Worm (Caenorhabditis elegans) whole organism, mixed stage, embryonic: Measurements from ENCODE around the gene pho-9.

Source experiments
- M03D4.4 ChIP-seq: sonication (generic microtip); optimal IDR thresholded peaks from 2 replicates; lab custom pipeline; 2017; ENCODE audit warnings: mild to moderate bottlenecking, missing genetic modification characterization, missing compliant biosample characterization
- bed-3 ChIP-seq: fragments of 200-800 bp; sonication (Bioruptor generic); optimal IDR thresholded peaks from 3 replicates; lab custom pipeline; 2018; ENCODE audit warnings: mild to moderate bottlenecking, missing genetic modification characterization, moderate library complexity, missing compliant biosample characterization
- blmp-1 ChIP-seq: fragments of 150-350 bp; optimal IDR thresholded peaks from 2 replicates; lab custom pipeline; 2014; ENCODE audit warnings: missing biosample characterization, missing genetic modification characterization
- ceh-39 ChIP-seq: fragments of 150-350 bp; optimal IDR thresholded peaks from 2 replicates; lab custom pipeline; 2014; ENCODE audit warnings: missing biosample characterization, missing genetic modification characterization
- ceh-43 ChIP-seq: fragments of 200-800 bp; sonication (Bioruptor generic); optimal IDR thresholded peaks from 2 replicates; lab custom pipeline; 2018; ENCODE audit warnings: mild to moderate bottlenecking, missing genetic modification characterization, moderate library complexity, missing compliant biosample characterization
- ces-1 ChIP-seq: fragments of 150-350 bp; optimal IDR thresholded peaks from 2 replicates; lab custom pipeline; 2014; ENCODE audit warnings: missing biosample characterization, missing genetic modification reagents, missing genetic modification characterization
- cnd-1 ChIP-seq: fragments of 200-800 bp; sonication (Bioruptor generic); optimal IDR thresholded peaks from 2 replicates; lab custom pipeline; 2018; ENCODE audit warnings: mild to moderate bottlenecking, missing genetic modification characterization, missing compliant biosample characterization
- elt-3 ChIP-seq: fragments of 150-350 bp; optimal IDR thresholded peaks from 2 replicates; lab custom pipeline; 2014; ENCODE audit warnings: missing biosample characterization, missing genetic modification characterization
- flh-1 ChIP-seq: fragments of 200-800 bp; sonication (Bioruptor generic); optimal IDR thresholded peaks from 2 replicates; lab custom pipeline; 2018; ENCODE audit warnings: mild to moderate bottlenecking, missing genetic modification characterization, moderate library complexity, missing compliant biosample characterization
- ham-2 ChIP-seq: fragments of 200-800 bp; sonication (Bioruptor generic); optimal IDR thresholded peaks from 2 replicates; lab custom pipeline; 2018; ENCODE audit warnings: mild to moderate bottlenecking, missing genetic modification characterization, missing compliant biosample characterization
- hlh-1 ChIP-seq: fragments of 150-350 bp; optimal IDR thresholded peaks from 2 replicates; lab custom pipeline; 2014; ENCODE audit warnings: missing biosample characterization, missing genetic modification reagents, missing genetic modification characterization
- lin-13 ChIP-seq: fragments of 150-350 bp; optimal IDR thresholded peaks from 2 replicates; lab custom pipeline; 2014; ENCODE audit warnings: missing biosample characterization, missing genetic modification characterization
- lin-32 ChIP-seq: fragments of 200-800 bp; sonication (Bioruptor generic); optimal IDR thresholded peaks from 2 replicates; lab custom pipeline; 2018; ENCODE audit warnings: mild to moderate bottlenecking, missing genetic modification characterization, missing compliant biosample characterization
- lsy-2 ChIP-seq: fragments of 150-350 bp; optimal IDR thresholded peaks from 2 replicates; lab custom pipeline; 2014; ENCODE audit warnings: missing biosample characterization, missing genetic modification characterization
- mep-1 ChIP-seq: fragments of 150-350 bp; optimal IDR thresholded peaks from 2 replicates; lab custom pipeline; 2017; ENCODE audit warnings: missing biosample characterization, missing genetic modification reagents, missing genetic modification characterization, inconsistent platforms
- mls-2 ChIP-seq: sonication (generic microtip); optimal IDR thresholded peaks from 2 replicates; lab custom pipeline; 2016; ENCODE audit warnings: mild to moderate bottlenecking, missing genetic modification characterization, moderate library complexity, missing compliant biosample characterization
- nhr-2 ChIP-seq: fragments of 150-350 bp; optimal IDR thresholded peaks from 2 replicates; lab custom pipeline; 2014; ENCODE audit warnings: missing biosample characterization, missing genetic modification characterization
- nhr-237 ChIP-seq: fragments of 150-350 bp; optimal IDR thresholded peaks from 2 replicates; lab custom pipeline; 2014; ENCODE audit warnings: missing biosample characterization, missing genetic modification characterization
- nhr-28 ChIP-seq: fragments of 150-350 bp; optimal IDR thresholded peaks from 2 replicates; lab custom pipeline; 2014; ENCODE audit warnings: missing biosample characterization, missing genetic modification characterization
- pha-4 ChIP-seq: fragments of 150-350 bp; optimal IDR thresholded peaks from 2 replicates; lab custom pipeline; 2018; ENCODE audit warnings: missing biosample characterization, missing genetic modification reagents, missing genetic modification characterization
- sem-2 ChIP-seq: fragments of 200-800 bp; sonication (Bioruptor generic); optimal IDR thresholded peaks from 2 replicates; lab custom pipeline; 2018; ENCODE audit warnings: mild to moderate bottlenecking, missing genetic modification characterization, missing compliant biosample characterization
- snpc-4 ChIP-seq: fragments of 150-350 bp; optimal IDR thresholded peaks from 2 replicates; lab custom pipeline; 2014; ENCODE audit warnings: missing biosample characterization, missing genetic modification characterization
- tbx-8 ChIP-seq: fragments of 200-800 bp; sonication (Bioruptor generic); optimal IDR thresholded peaks from 2 replicates; lab custom pipeline; 2018; ENCODE audit warnings: mild to moderate bottlenecking, missing genetic modification characterization, moderate library complexity, missing compliant biosample characterization
- unc-120 ChIP-seq: sonication (generic microtip); optimal IDR thresholded peaks from 2 replicates; lab custom pipeline; 2017; ENCODE audit warnings: missing genetic modification characterization, missing compliant biosample characterization; ENCODE audit not compliant: poor library complexity, severe bottlenecking
- unc-39 ChIP-seq: fragments of 150-350 bp; optimal IDR thresholded peaks from 2 replicates; lab custom pipeline; 2014; ENCODE audit warnings: missing biosample characterization, missing genetic modification characterization
- unc-62 ChIP-seq: fragments of 150-350 bp; optimal IDR thresholded peaks from 2 replicates; lab custom pipeline; 2014; ENCODE audit warnings: missing biosample characterization, missing genetic modification reagents, missing genetic modification characterization
- zip-8 ChIP-seq: fragments of 150-350 bp; optimal IDR thresholded peaks from 2 replicates; lab custom pipeline; 2014; ENCODE audit warnings: missing biosample characterization, missing genetic modification characterization
- ztf-11 ChIP-seq: fragments of 150-350 bp; optimal IDR thresholded peaks from 2 replicates; lab custom pipeline; 2014; ENCODE audit warnings: missing biosample characterization, missing genetic modification characterization

pho-9 gene

DNA sequence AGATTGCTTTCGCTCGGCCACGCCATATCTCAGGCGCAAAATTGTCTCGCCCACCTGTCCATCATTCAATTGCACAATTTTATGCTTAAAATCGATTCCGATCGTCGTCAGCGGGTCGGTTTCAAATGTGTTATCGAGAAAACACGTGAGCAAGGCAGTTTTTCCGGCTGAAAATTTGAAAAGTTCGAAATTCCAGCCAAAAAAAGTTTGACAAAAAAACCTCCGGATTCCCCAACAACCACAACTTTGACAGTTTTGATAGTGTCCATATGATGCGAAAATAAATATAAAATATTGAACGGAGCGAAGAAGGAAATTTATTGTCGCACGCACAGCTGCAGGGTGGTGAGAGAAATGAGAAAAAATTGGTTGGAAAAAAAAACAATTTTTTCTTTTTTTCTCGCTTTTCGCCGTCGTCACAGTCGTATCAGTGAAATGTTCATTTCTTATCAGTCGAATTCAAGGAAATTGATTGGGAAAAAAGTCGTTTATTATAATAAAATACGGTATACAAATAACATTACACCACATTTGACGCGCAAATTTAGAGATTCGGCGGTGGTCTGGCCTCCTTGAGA lies 26.9 kb downstream of the pho-9 start, which contains the start of gene Y71H2AM.12:
TSS of gene Y71H2AM.12 (minus strand) at position 486 of the 578 bp plus-strand sequence.
- TF ChIP-seq unc-62 (GFP tag; lab: Kevin White, UChicago) (no peak), sem-2 (GFP tag; lab: Kevin White, UChicago) (no peak)

DNA sequence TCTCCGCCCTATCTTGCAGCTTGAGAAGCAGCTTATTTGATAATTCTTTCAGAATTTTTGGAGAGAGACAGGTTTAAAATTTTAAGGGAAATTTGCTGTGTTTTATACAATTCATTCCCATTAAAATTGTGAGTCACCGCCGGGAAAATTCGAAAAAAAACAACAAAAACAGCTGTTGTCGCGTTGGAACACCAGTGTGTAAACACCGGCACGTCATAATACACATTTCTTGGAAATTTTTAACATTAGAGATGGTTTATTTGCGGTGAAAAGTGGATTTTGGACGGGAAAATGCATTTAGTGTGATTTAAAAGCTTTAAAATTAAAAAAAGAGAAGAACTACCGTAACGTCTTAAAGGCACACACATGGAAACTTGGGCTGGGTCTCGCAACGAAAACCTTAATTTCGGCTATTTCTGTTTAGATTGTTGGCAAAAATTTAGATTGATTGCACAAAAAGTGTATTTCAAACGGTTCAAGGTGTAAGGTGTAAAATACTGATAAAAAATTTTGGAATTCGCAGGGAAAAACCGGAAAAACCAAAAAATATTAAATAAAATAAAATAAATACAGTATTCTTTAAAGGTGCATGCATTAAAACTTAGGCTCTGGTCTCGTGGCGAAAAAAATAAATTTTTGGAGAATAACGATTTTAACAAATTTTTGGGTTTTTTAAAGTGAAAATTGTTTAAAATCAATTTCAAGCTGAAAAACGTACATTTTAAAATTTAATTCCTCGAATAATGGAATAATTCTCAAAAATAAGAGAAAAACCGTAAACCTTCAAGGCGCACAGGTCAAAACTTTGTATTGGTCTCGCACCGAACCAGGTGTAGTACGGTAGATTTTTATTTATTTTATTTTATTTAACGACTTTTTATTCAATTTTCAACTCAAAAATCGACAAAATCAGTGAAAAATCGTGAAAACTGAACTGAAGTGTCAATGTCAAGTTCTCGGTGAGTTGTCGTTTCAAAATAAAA lies 35.1 kb downstream of the pho-9 start, which contains the start of gene cosa-1:
TSS of gene cosa-1 (plus strand) at position 896 of the 983 bp plus-strand sequence.
- peak; percentile 30 for TF ChIP-seq hlh-1 (tag; lab: Kevin White, UChicago)
- TF ChIP-seq unc-62 (GFP tag; lab: Kevin White, UChicago), result no peak

DNA sequence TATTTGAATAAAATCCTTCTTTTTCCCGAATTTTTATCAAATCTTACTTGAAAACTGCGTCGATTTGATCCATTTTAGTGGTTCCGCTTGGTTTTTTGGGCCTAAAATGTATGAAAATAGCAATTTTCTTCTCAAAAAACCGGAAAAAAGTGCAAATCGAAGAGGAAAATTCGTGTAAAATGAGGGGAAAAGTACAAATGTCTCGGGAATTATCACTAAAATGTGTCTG lies 35.7 kb downstream of the pho-9 start, which contains the start of gene Y71H2AM.11:
TSS of gene Y71H2AM.11 (minus strand) at position 101 of the 229 bp plus-strand sequence.
- TF ChIP-seq cnd-1 (tag; lab: Kevin White, UChicago) (no peak), mep-1 (tag; lab: Kevin White, UChicago) (no peak), mls-2 (tag; lab: Kevin White, UChicago) (no peak), blmp-1 (tag; lab: Kevin White, UChicago) (no peak), M03D4.4 (no peak), bed-3 (no peak), hlh-1 (tag; lab: Kevin White, UChicago) (no peak), ceh-39 (tag; lab: Kevin White, UChicago) (no peak), lsy-2 (tag; lab: Kevin White, UChicago) (no peak), ces-1 (GFP tag; lab: Kevin White, UChicago) (no peak), zip-8 (tag; lab: Kevin White, UChicago) (no peak), unc-62 (GFP tag; lab: Kevin White, UChicago) (no peak)

DNA sequence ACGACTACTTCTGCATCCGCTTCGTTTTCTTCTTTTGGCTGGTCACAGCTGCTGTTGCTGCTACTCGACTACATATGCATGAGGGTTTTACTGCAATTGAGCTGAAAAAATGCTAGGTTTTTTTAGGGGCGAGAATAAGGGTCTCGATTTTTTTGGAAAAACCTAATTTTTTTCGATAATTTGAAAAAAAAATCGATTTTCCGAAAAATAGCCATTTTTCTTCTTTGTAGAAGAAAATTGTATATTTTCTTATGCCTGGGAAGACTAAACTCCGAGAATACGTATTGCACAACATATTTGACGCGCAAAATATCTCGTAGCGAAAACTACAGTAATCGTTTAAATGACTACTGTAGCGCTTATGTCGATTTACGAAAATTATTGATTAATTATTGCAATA lies 44.1 kb downstream of the pho-9 start, which contains the start of gene tmem-132:
TSS of gene tmem-132 (minus strand) at position 101 of the 400 bp plus-strand sequence.
- peak; percentile 2 for TF ChIP-seq ces-1 (GFP tag; lab: Kevin White, UChicago)
- no peak for TF ChIP-seq unc-120

DNA sequence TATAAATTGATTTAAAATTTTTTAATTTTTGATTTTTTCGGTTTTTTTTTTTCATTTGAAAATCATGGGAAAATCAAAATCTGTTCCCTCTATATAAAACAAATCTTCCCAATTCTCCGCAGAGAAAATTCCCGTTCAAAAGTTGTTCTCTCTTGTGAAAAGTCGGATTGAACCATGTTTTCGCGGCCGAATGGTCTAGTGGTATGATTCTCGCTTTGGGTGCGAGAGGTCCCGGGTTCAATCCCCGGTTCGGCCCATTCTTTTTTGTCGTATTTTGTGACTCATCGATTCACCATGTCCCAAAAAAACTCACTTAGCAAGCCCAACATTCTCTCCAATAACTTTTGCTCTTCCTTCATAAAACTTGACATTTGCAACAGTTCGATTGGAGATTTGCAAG lies 49.1 kb downstream of the pho-9 start:
- TF ChIP-seq unc-62 (GFP tag; lab: Kevin White, UChicago) (no peak), nhr-2 (tag; lab: Kevin White, UChicago) (no peak), elt-3 (tag; lab: Kevin White, UChicago) (no peak), nhr-237 (tag; lab: Kevin White, UChicago) (no peak), nhr-28 (tag; lab: Kevin White, UChicago) (no peak), ham-2 (GFP tag; lab: Kevin White, UChicago) (no peak), pha-4 (tag; lab: Kevin White, UChicago) (no peak)

DNA sequence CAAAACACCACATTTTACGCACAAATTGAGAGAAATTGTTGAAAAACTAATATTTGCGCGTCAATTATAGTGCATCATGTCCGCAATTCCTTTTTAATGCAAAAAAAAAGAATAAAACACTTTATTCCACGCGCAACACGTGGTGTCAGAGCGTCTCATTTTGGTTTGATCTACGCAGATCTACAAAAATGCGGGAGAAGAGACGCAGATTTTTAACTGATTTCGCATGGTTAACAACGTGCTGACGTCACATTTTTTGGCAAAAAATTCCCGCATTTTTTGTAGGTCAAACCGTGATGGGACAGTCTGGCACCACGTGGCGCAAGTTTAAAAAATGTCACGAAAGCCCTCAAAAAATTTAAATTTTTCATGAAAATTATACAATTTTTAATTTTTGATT lies 50.4 kb downstream of the pho-9 start:
- TF ChIP-seq flh-1 (GFP tag; lab: Kevin White, UChicago) (no peak), unc-120 (no peak), lin-32 (no peak), ztf-11 (no peak), hlh-1 (tag; lab: Kevin White, UChicago) (no peak), mep-1 (tag; lab: Kevin White, UChicago) (no peak), lin-13 (tag; lab: Kevin White, UChicago) (no peak), pha-4 (tag; lab: Kevin White, UChicago) (no peak), nhr-237 (tag; lab: Kevin White, UChicago) (no peak), lsy-2 (tag; lab: Kevin White, UChicago) (no peak), mls-2 (tag; lab: Kevin White, UChicago) (no peak), bed-3 (no peak), ceh-43 (GFP tag; lab: Kevin White, UChicago) (no peak), tbx-8 (GFP tag; lab: Kevin White, UChicago) (no peak), unc-39 (tag; lab: Kevin White, UChicago) (no peak), elt-3 (tag; lab: Kevin White, UChicago) (no peak), snpc-4 (no peak), M03D4.4 (no peak)
